Worm (Caenorhabditis elegans) whole organism, L3 larva: ENCODE measurements around the gene pgl-1.

ENCODE experiments used
- R02D3.7 ChIP-seq: fragments of 150-350 bp; optimal IDR thresholded peaks from 2 replicates; lab custom pipeline; 2014; ENCODE audit warnings: missing biosample characterization, missing genetic modification characterization
- ama-1 ChIP-seq: fragments of 150-350 bp; optimal IDR thresholded peaks from 2 replicates; lab custom pipeline; 2018
- ceh-9 ChIP-seq: sonication (generic microtip); optimal IDR thresholded peaks from 2 replicates; lab custom pipeline; 2018; ENCODE audit warnings: missing biosample characterization, missing genetic modification characterization
- jun-1 ChIP-seq: fragments of 150-350 bp; optimal IDR thresholded peaks from 2 replicates; lab custom pipeline; 2014; ENCODE audit warnings: missing biosample characterization, missing genetic modification reagents, missing genetic modification characterization
- lsy-12 ChIP-seq: sonication (generic microtip); optimal IDR thresholded peaks from 2 replicates; lab custom pipeline; 2016; ENCODE audit warnings: mild to moderate bottlenecking, missing genetic modification characterization, missing compliant biosample characterization
- nhr-76 ChIP-seq: fragments of 150-350 bp; sonication (generic microtip); optimal IDR thresholded peaks from 5 replicates; lab custom pipeline; 2014; ENCODE audit warnings: missing biosample characterization, missing genetic modification characterization
- nhr-77 ChIP-seq: fragments of 150-350 bp; optimal IDR thresholded peaks from 2 replicates; lab custom pipeline; 2014; ENCODE audit warnings: missing biosample characterization, missing genetic modification characterization
- snpc-4 ChIP-seq: fragments of 150-350 bp; optimal IDR thresholded peaks from 2 replicates; lab custom pipeline; 2014; ENCODE audit warnings: missing biosample characterization, missing genetic modification characterization
- unc-62 ChIP-seq: fragments of 150-350 bp; sonication (generic microtip); optimal IDR thresholded peaks from 4 replicates; lab custom pipeline; 2014; ENCODE audit warnings: missing biosample characterization, missing genetic modification reagents, missing genetic modification characterization

DNA sequence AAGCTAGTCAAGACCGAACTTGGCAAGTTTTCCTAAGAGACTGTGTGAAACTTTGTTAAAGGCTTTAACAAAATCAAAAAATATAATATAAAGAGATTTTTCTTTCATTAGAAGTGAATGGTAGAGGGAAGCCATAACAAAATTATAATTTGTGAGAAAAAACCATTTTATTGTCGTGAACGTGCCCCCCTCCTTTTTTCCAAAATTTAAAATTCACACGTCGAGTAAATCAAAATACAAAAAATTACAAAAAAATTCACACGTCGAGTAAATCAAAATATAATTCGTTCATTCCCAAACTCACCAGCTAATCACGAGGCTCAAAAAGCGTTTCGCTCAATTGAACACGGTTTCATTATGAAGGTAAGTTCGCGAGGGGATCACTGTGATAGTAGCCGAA, 32.4 kb upstream of the pgl-1 start, which contains the start of gene C25A8.2:
- TF ChIP-seq nhr-77 (no peak), jun-1 (tag; lab: Kevin White, UChicago) (no peak), unc-62 (GFP tag; lab: Kevin White, UChicago) (no peak), R02D3.7 (tag; lab: Kevin White, UChicago) (no peak), nhr-76 (no peak), lsy-12 (tag; lab: Kevin White, UChicago) (no peak), ceh-9 (tag; lab: Kevin White, UChicago) (no peak), snpc-4 (tag; lab: Kevin White, UChicago) (no peak), ama-1 (lab: Kevin White, UChicago) (no peak)
